Fruit fly (Drosophila melanogaster): ENCODE measurements around the gene CG32668.

The CG32668 gene

DNA sequence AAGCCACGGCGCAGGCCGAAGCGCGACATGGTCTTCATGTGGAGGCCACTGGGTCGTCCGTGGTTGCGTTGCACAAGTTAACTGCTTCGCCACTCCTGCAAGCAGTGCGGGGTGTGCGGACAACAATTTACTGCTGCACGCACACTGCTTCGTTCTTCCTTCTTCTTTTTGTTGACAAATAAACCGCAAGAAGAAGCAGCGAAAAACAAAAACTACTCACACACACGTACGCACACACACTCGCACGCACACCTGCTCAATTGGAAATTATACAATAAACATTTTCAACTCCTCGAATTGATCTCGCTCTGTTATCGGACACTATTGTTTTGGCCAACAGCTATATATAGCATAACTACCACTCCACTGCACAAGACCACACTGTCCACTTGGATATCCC is 36.0 kb downstream of the CG32668 start:
- TF ChIP-seq CTCF (optimal IDR thresholded peaks at IDR 0.05) (no peak), CG8478 (optimal IDR thresholded peaks at IDR 0.05) (no peak)

dm6 chrX:11109670-11110069 is 49.9 kb downstream of the CG32668 start:
- TF ChIP-seq CG8478 (optimal IDR thresholded peaks at IDR 0.05) (no peak), CTCF (optimal IDR thresholded peaks at IDR 0.05) (no peak)

dm6 chrX:11108845-11109450 is 50.6 kb downstream of the CG32668 start:
- TF ChIP-seq CG8478 (optimal IDR thresholded peaks at IDR 0.05) (no peak), CTCF (optimal IDR thresholded peaks at IDR 0.05) (peak; percentile 40 to 49)

DNA sequence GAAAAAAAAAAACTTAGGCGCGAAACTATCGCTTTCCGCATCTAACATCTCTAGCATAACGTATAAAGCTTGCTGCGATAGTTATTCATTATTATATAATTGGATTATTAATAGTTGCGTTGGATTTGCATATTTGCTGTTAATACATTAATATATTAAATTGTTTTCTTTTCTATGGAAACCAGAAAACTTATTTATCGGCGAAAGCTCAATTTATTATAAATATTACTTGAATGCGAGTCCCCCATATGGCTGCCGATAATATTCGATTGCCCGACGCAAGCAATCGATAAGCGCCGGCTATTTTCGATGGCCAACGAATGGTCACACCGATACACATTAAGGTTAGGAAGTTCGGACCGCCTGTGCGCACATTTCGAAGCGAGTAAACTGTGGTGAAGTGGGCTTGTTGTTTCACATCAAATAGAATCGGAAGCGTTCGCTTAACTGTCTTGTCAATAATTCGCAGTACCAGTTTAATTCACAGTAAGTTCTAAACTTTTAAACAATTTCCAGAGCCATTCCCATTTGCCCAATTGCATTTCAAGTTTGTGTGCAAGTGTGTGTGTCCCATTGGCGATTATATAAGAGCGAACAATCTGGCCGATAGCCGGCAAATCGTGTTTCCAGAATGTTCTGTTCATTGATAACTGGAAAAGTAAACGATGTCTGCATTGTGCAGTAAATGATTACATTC is 51.3 kb downstream of the CG32668 start, which contains the start of gene Hsp60A:
Gene Hsp60A, plus strand, starts transcription at position 335 of the 697 bp plus-strand sequence.
- TF ChIP-seq CTCF (optimal IDR thresholded peaks at IDR 0.05) (no peak), CG8478 (optimal IDR thresholded peaks at IDR 0.05) (no peak)
